Worm (Caenorhabditis elegans) whole organism, dauer: ENCODE results near the gene ZK180.8.

Experiments used
- unc-62 ChIP-seq: sonication (generic microtip); optimal IDR thresholded peaks from 2 replicates; lab custom pipeline; 2017; ENCODE audit warnings: missing biosample characterization, missing genetic modification reagents, missing genetic modification characterization

The ZK180.8 gene

DNA sequence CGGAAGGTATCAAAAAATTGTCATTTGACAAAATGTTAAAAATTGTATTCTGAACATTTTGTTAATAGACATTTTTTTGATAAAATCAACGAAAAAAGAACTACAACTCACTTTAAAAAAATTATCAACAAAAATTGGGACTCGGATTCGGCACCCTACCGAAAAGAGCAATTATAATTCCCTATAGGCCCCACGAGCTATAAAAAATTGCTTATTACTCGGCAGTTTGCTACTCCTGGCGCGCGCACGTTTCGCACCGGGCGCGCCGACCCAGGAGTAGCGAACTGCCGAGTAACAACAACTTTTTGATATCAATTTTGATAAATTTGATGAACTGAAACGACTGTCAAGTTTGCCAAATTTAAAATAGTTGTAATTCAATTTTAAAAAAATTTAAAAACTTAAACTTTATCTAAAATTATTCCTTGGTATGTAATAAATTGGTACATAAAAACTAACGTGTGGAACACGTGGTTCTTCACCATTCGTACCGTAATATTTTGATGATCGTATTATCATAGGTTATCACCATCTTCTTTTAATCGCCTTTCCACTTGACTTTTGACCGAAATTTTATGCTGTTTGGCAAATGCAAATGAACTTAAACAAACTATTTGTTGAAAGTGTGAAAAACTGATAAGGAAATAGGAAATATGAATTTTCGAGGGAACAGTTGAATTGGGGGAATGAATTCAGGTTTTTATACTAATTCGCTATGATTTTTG lies 36.0 kb downstream of the ZK180.8 start:
- no peak for TF ChIP-seq unc-62 (GFP tag; lab: Kevin White, UChicago)

ce11 chrIV:4473767-4474166 lies 37.8 kb downstream of the ZK180.8 start:
- TF ChIP-seq unc-62 (GFP tag; lab: Kevin White, UChicago): no peak

- no peak for TF ChIP-seq unc-62 (GFP tag; lab: Kevin White, UChicago)
These were observed 38.9 kb downstream of the ZK180.8 start for ce11 chrIV:4472418-4473173.

- TF ChIP-seq unc-62 (GFP tag; lab: Kevin White, UChicago): no peak
These were observed 40.4 kb downstream of the ZK180.8 start for ce11 chrIV:4470885-4471772.

ce11 chrIV:4469770-4470709 lies 41.5 kb downstream of the ZK180.8 start:
- TF ChIP-seq unc-62 (GFP tag; lab: Kevin White, UChicago): no peak

ce11 chrIV:4469055-4469454 lies 42.5 kb downstream of the ZK180.8 start:
- TF ChIP-seq unc-62 (GFP tag; lab: Kevin White, UChicago): no peak

DNA sequence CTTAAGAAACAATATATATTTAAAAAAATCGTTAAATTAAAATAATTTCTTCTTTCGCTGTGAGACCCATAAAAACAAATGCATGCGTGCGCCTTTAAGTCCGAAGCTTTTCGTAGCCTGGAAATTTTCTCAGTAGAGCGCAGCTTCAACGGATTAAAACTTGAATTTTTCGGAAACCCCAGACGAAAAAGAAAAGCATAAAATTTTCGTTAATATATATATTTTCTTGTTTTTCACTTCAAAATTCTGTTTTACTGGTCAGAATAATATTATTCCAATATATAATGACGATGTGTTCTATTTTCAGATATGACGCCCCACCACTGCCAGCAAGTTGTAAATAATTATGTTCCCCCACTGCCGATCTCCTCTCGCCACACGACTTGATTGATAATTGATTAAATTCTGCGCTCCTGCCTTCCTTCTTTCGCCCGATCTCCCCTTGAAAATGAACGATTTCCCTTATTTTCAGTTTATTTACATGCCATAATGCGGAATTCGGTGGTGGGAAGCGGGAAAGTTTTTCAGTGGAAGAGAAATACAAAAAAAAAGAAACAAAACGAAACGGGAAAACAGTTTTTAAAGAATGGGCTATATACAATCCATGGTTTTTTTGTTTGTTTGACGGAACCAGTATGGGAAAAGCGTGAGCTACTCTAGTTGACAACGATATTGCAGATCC lies 43.3 kb downstream of the ZK180.8 start:
- TF ChIP-seq unc-62 (GFP tag; lab: Kevin White, UChicago): no peak

DNA sequence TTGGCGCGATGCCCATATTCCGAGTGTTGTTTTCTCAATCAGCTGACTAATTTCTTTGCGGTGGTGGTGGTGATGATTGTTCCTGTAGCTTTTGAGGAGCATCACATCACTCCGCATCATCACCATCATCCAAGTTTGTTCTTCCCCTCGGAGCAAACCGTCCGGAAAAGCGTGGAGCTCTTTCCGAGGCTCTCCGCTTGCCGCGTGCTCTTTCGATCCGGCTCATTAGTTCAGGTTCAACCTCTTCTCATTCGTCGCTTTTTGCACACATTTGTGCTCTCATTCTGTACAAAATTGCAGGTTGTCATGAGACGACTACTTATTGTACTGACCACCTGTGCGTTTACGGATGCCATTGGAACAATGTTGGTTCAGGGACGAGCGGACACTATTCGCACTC lies 46.3 kb downstream of the ZK180.8 start, which contains the start of gene M01H9.5:
Gene M01H9.5 (plus strand): TSS at position 301 of the 400 bp plus-strand sequence.
- TF ChIP-seq unc-62 (GFP tag; lab: Kevin White, UChicago): no peak

DNA sequence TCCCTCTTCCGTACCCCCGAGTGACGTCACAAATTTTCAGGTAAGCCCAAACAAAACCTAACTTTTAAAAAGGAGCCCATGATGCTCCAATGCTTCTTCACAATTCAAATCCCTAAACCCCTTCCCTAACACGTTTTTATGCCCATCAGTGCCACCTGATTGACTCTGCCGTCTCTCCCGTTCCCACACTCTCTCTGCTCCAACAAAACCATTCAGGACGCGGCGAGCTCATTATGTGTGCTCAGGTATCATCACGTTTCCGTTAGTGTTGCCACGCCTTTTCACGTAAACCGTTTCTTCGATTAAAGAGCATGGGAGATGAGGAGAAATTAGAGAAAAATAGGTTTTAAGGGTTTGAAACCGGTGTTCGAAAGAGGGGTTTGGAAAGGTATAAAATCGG lies 48.4 kb downstream of the ZK180.8 start, which contains the start of gene M01H9.2:
Gene M01H9.2 (minus strand): TSS at position 101 of the 400 bp plus-strand sequence.
- TF ChIP-seq unc-62 (GFP tag; lab: Kevin White, UChicago): no peak
